Fruit fly (Drosophila melanogaster) whole organism, embryonic: Measurements from ENCODE around the gene CG13838.

Source experiments
- Adf1 ChIP-seq: fragments of 200-800 bp; sonication (Bioruptor generic); IDR thresholded peaks from 2 replicates; pipeline ENCODE4 v1.3.6; 2022; ENCODE audit warnings: missing biosample characterization, missing genetic modification characterization
- Bgb ChIP-seq: fragments of 200-800 bp; sonication (Bioruptor generic); IDR thresholded peaks from 2 replicates; pipeline ENCODE4 v1.3.6; 2022; ENCODE audit warnings: missing biosample characterization, missing genetic modification characterization; ENCODE audit not compliant: partially characterized antibody
- Bteb2 ChIP-seq: fragments of 200-800 bp; sonication (Bioruptor generic); optimal IDR thresholded peaks from 2 replicates; lab custom pipeline; 2016; ENCODE audit warnings: missing biosample characterization, missing genetic modification characterization
- CG10321 ChIP-seq: fragments of 200-800 bp; sonication (Bioruptor generic); IDR thresholded peaks from 2 replicates; pipeline ENCODE4 v1.3.6; 2022; ENCODE audit warnings: missing biosample characterization, missing genetic modification characterization
- CG10462 ChIP-seq: fragments of 200-800 bp; sonication (Bioruptor generic); optimal IDR thresholded peaks from 2 replicates; lab custom pipeline; 2016; ENCODE audit warnings: missing biosample characterization, missing genetic modification characterization
- CG11398 ChIP-seq: fragments of 200-800 bp; sonication (Bioruptor generic); optimal IDR thresholded peaks from 2 replicates; lab custom pipeline; 2016; ENCODE audit warnings: missing biosample characterization, missing genetic modification characterization
- CG11560 ChIP-seq: fragments of 200-800 bp; sonication (Bioruptor generic); IDR thresholded peaks from 3 replicates; pipeline ENCODE4 v1.3.6; 2022; ENCODE audit warnings: missing biosample characterization, missing genetic modification characterization
- CG12236 ChIP-seq: fragments of 200-800 bp; sonication (Bioruptor generic); optimal IDR thresholded peaks from 2 replicates; lab custom pipeline; 2016; ENCODE audit warnings: missing biosample characterization, missing genetic modification characterization
- CG12299 ChIP-seq: fragments of 200-800 bp; sonication (Bioruptor generic); optimal IDR thresholded peaks from 2 replicates; lab custom pipeline; 2018; ENCODE audit warnings: missing biosample characterization, mild to moderate bottlenecking, missing genetic modification characterization
- CG14441 ChIP-seq: fragments of 200-800 bp; sonication (Bioruptor generic); IDR thresholded peaks from 2 replicates; pipeline ENCODE4 v1.3.6; 2022; ENCODE audit warnings: missing biosample characterization, missing genetic modification characterization
- CG14965 ChIP-seq: fragments of 200-800 bp; sonication (Bioruptor generic); optimal IDR thresholded peaks from 2 replicates; lab custom pipeline; 2016; ENCODE audit warnings: missing biosample characterization, missing genetic modification characterization, borderline replicate concordance
- CG17612 ChIP-seq: fragments of 200-800 bp; sonication (Bioruptor generic); IDR thresholded peaks from 2 replicates; pipeline ENCODE4 v1.3.6; 2022; ENCODE audit warnings: missing biosample characterization, missing genetic modification characterization
- CG2202 ChIP-seq: fragments of 200-800 bp; sonication (Bioruptor generic); optimal IDR thresholded peaks from 2 replicates; lab custom pipeline; 2018; ENCODE audit warnings: missing biosample characterization, mild to moderate bottlenecking, missing genetic modification characterization
- CG3065 ChIP-seq: fragments of 200-800 bp; sonication (Bioruptor generic); optimal IDR thresholded peaks from 2 replicates; lab custom pipeline; 2016; ENCODE audit warnings: missing biosample characterization, missing genetic modification characterization
- CG32767 ChIP-seq: fragments of 200-800 bp; sonication (Bioruptor generic); IDR thresholded peaks from 2 replicates; pipeline ENCODE4 v1.3.6; 2022; ENCODE audit warnings: missing biosample characterization, missing genetic modification characterization
- CG3995 ChIP-seq: fragments of 200-800 bp; sonication (Bioruptor generic); optimal IDR thresholded peaks from 3 replicates; lab custom pipeline; 2016; ENCODE audit warnings: missing biosample characterization, missing genetic modification characterization
- CG6175 ChIP-seq: fragments of 200-800 bp; sonication (Bioruptor generic); IDR thresholded peaks from 3 replicates; pipeline ENCODE4 v1.3.6; 2022; ENCODE audit warnings: missing biosample characterization, missing genetic modification characterization
- CG8359 ChIP-seq: fragments of 200-800 bp; sonication (Bioruptor generic); optimal IDR thresholded peaks from 2 replicates; lab custom pipeline; 2017; ENCODE audit warnings: missing biosample characterization, mild to moderate bottlenecking, missing genetic modification characterization, borderline replicate concordance
- CG8944 ChIP-seq: fragments of 200-800 bp; sonication (Bioruptor generic); optimal IDR thresholded peaks from 3 replicates; lab custom pipeline; 2016; ENCODE audit warnings: missing biosample characterization, missing genetic modification characterization
- CG9215 ChIP-seq: fragments of 200-800 bp; sonication (Bioruptor generic); IDR thresholded peaks from 2 replicates; pipeline ENCODE4 v1.3.6; 2022; ENCODE audit warnings: missing biosample characterization, missing genetic modification characterization
- CG9817 ChIP-seq: fragments of 200-800 bp; sonication (Bioruptor generic); optimal IDR thresholded peaks from 2 replicates; lab custom pipeline; 2018; ENCODE audit warnings: missing biosample characterization, mild to moderate bottlenecking, missing genetic modification characterization, moderate library complexity
- CrebB ChIP-seq: fragments of 200-800 bp; sonication (Bioruptor generic); optimal IDR thresholded peaks from 3 replicates; lab custom pipeline; 2018; ENCODE audit warnings: missing biosample characterization, mild to moderate bottlenecking, missing genetic modification characterization
- D19A ChIP-seq: fragments of 200-800 bp; optimal IDR thresholded peaks from 3 replicates; lab custom pipeline; 2019; ENCODE audit warnings: missing biosample characterization, mild to moderate bottlenecking, missing genetic modification characterization, moderate library complexity
- E2f2 ChIP-seq: fragments of 200-800 bp; sonication (Bioruptor generic); IDR thresholded peaks from 2 replicates; pipeline ENCODE4 v1.3.6; 2022; ENCODE audit warnings: missing biosample characterization, missing genetic modification characterization
- ERR ChIP-seq: fragments of 200-800 bp; sonication (Bioruptor generic); optimal IDR thresholded peaks from 2 replicates; lab custom pipeline; 2016; ENCODE audit warnings: missing biosample characterization, missing genetic modification characterization
- HmgD ChIP-seq: fragments of 200-800 bp; sonication (Bioruptor generic); optimal IDR thresholded peaks from 3 replicates; lab custom pipeline; 2016; ENCODE audit warnings: missing biosample characterization, missing genetic modification characterization
- Mad ChIP-seq: fragments of 200-800 bp; sonication (Bioruptor generic); optimal IDR thresholded peaks from 2 replicates; lab custom pipeline; 2016; ENCODE audit warnings: missing biosample characterization, missing genetic modification characterization
- NC2α ChIP-seq: fragments of 200-800 bp; sonication (Bioruptor generic); optimal IDR thresholded peaks from 2 replicates; lab custom pipeline; 2016; ENCODE audit warnings: missing biosample characterization, missing genetic modification characterization
- NFAT ChIP-seq: fragments of 200-800 bp; sonication (Bioruptor generic); IDR thresholded peaks from 2 replicates; pipeline ENCODE4 v1.3.6; 2022; ENCODE audit warnings: missing biosample characterization, missing genetic modification characterization
- Sox100B ChIP-seq: fragments of 200-800 bp; sonication (Bioruptor generic); optimal IDR thresholded peaks from 3 replicates; lab custom pipeline; 2018; ENCODE audit warnings: missing biosample characterization, mild to moderate bottlenecking, missing genetic modification characterization
- Sry-β ChIP-seq: fragments of 200-800 bp; sonication (Bioruptor generic); optimal IDR thresholded peaks from 2 replicates; lab custom pipeline; 2018; ENCODE audit warnings: missing biosample characterization, mild to moderate bottlenecking, missing genetic modification characterization, moderate library complexity
- Tbp ChIP-seq: fragments of >200 bp; optimal IDR thresholded peaks from 2 replicates; lab custom pipeline; 2018; ENCODE audit warnings: missing biosample characterization, missing genetic modification characterization
- amos ChIP-seq: fragments of 200-800 bp; sonication (Bioruptor generic); IDR thresholded peaks from 2 replicates; pipeline ENCODE4 v1.3.6; 2022; ENCODE audit warnings: missing biosample characterization, missing genetic modification characterization; ENCODE audit not compliant: partially characterized antibody
- aop ChIP-seq: fragments of 200-800 bp; sonication (Bioruptor generic); IDR thresholded peaks from 2 replicates; pipeline ENCODE4 v1.3.6; 2022; ENCODE audit warnings: missing biosample characterization, missing genetic modification characterization
- az2 ChIP-seq: fragments of 200-800 bp; sonication (Bioruptor generic); optimal IDR thresholded peaks from 3 replicates; lab custom pipeline; 2016; ENCODE audit warnings: missing biosample characterization, missing genetic modification characterization
- bab2 ChIP-seq: fragments of 200-800 bp; sonication (Bioruptor generic); optimal IDR thresholded peaks from 2 replicates; lab custom pipeline; 2016; ENCODE audit warnings: missing biosample characterization, missing genetic modification characterization
- bbx ChIP-seq: fragments of 200-800 bp; sonication (Bioruptor generic); IDR thresholded peaks from 2 replicates; pipeline ENCODE4 v1.3.6; 2022; ENCODE audit warnings: missing biosample characterization, missing genetic modification characterization; ENCODE audit not compliant: partially characterized antibody
- cato ChIP-seq: fragments of 200-800 bp; sonication (Bioruptor generic); optimal IDR thresholded peaks from 2 replicates; lab custom pipeline; 2016; ENCODE audit warnings: missing biosample characterization, missing genetic modification characterization, borderline replicate concordance
- fu2 ChIP-seq: fragments of 200-800 bp; sonication (Bioruptor generic); optimal IDR thresholded peaks from 2 replicates; lab custom pipeline; 2016; ENCODE audit warnings: missing biosample characterization, missing genetic modification characterization
- gsb ChIP-seq: fragments of 200-800 bp; sonication (Bioruptor generic); IDR thresholded peaks from 2 replicates; pipeline ENCODE4 v1.3.6; 2022; ENCODE audit warnings: missing biosample characterization, missing genetic modification characterization
- jumu ChIP-seq: fragments of 200-800 bp; sonication (Bioruptor generic); optimal IDR thresholded peaks from 3 replicates; lab custom pipeline; 2016; ENCODE audit warnings: missing biosample characterization, missing genetic modification characterization
- lmd ChIP-seq: fragments of 200-800 bp; sonication (Bioruptor generic); IDR thresholded peaks from 2 replicates; pipeline ENCODE4 v1.3.6; 2022; ENCODE audit warnings: missing biosample characterization, missing genetic modification characterization
- lola ChIP-seq, 3 experiments: fragments of >200 bp in 2 of 3; fragments of 200-800 bp in 1 of 3; sonication (Bioruptor generic) in 1 of 3; optimal IDR thresholded peaks; 2 replicates each; lab custom pipeline; 2017 to 2019; ENCODE audit warnings: missing biosample characterization in 3 of 3, missing genetic modification characterization in 3 of 3, mild to moderate bottlenecking in 1 of 3, moderate library complexity in 1 of 3
- repo ChIP-seq: fragments of 200-800 bp; sonication (Bioruptor generic); optimal IDR thresholded peaks from 2 replicates; lab custom pipeline; 2016; ENCODE audit warnings: missing biosample characterization, missing genetic modification characterization
- sens-2 ChIP-seq: fragments of 200-800 bp; sonication (Bioruptor generic); IDR thresholded peaks from 2 replicates; pipeline ENCODE4 v1.3.6; 2022; ENCODE audit warnings: missing biosample characterization, missing genetic modification characterization
- tap ChIP-seq: fragments of 200-800 bp; optimal IDR thresholded peaks from 3 replicates; lab custom pipeline; 2019; ENCODE audit warnings: missing biosample characterization, mild to moderate bottlenecking, missing genetic modification characterization, moderate library complexity
- unpg ChIP-seq: fragments of 200-800 bp; sonication (Bioruptor generic); optimal IDR thresholded peaks from 3 replicates; lab custom pipeline; 2018; ENCODE audit warnings: missing biosample characterization, mild to moderate bottlenecking, missing genetic modification characterization, moderate library complexity
- vvl ChIP-seq: fragments of 200-800 bp; sonication (Bioruptor generic); IDR thresholded peaks from 2 replicates; pipeline ENCODE4 v1.3.6; 2022; ENCODE audit warnings: missing biosample characterization, missing genetic modification characterization
- zen2 ChIP-seq: fragments of 200-800 bp; sonication (Bioruptor generic); IDR thresholded peaks from 3 replicates; pipeline ENCODE4 v1.3.6; 2022; ENCODE audit warnings: missing biosample characterization, missing genetic modification characterization; ENCODE audit not compliant: partially characterized antibody
- zfh2 ChIP-seq: fragments of 200-800 bp; sonication (Bioruptor generic); optimal IDR thresholded peaks from 2 replicates; lab custom pipeline; 2016; ENCODE audit warnings: missing biosample characterization, missing genetic modification characterization

Gene CG13838

DNA sequence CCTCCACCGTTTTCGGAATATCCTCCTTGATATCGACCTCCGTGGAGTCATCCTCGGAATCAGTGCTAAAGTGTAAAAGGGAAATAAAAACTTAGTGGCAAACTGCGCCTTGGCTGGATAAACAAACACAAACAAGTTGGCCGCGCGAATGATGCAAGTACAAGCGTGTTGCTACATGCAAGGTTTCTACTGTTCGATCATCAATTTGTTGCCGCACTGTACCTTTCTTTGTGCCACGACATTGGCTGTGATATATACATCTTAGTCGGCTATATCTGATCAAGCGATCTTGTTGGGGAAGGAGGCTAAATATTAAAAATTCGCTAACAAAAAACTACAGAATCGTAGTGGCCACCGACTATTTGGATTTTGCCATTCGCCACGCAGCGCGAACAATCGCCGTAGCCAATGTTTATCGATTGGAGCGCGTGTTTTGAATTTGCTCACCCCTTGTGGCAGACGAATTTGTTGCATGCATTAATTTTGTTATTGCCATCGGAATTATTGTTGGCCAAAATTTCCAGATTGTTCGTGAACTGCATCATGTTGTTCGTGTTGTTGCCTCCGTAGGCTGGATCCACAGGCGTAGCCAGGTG lies 11.2 kb downstream of the CG13838 start (continued):
- TF ChIP-seq cato: no peak
- peak; percentile 61 for TF ChIP-seq amos (GFP tag; lab: Robert Waterston, UW)
- peak; percentile 89 for TF ChIP-seq E2f2
- 0 out of 2 replicates have a peak, but pooled peaks have one; percentile 36 for TF ChIP-seq bbx (GFP tag; lab: Robert Waterston, UW)
- no peak for TF ChIP-seq az2 (GFP tag; lab: Kevin White, UChicago)
- TF ChIP-seq zfh2 (GFP tag; lab: Kevin White, UChicago): no peak
- no peak for TF ChIP-seq NFAT (GFP tag; lab: Robert Waterston, UW)
- no peak for TF ChIP-seq CG14441
- no peak for TF ChIP-seq Sox100B (GFP tag; lab: Kevin White, UChicago)
- TF ChIP-seq NC2α: no peak
- no peak for TF ChIP-seq gsb (GFP tag; lab: Robert Waterston, UW)
- TF ChIP-seq lola (GFP tag; optimal IDR thresholded peaks at IDR 0.05; lab: Kevin White, UChicago): no peak
- TF ChIP-seq Mad (GFP tag; lab: Kevin White, UChicago): no peak
- TF ChIP-seq CG10321 (GFP tag; lab: Robert Waterston, UW): no peak
- TF ChIP-seq CG11560: peak; percentile 75; the same call in 2 of the 3 replicates
- TF ChIP-seq CG12236 (GFP tag; lab: Kevin White, UChicago): no peak

DNA sequence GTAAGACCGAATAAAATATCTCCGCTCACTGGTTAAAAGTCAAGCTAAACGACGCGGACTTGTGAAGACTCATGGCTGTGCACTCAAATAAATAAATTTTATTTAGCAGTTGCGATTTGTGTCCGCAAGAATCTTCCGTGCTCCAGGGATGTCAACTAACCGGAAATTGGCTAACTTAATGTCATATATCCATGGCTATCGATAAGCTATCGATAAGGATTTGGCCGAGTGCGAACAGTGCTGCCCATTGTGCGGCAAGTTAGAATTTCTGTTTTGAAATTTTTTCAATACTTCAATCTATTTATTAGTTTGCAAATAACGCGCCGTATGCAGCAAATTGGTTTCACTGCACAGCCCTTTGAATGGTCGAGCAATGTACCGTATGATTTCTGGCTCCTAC lies 11.9 kb downstream of the CG13838 start, which contains the start of gene p53:
Gene p53 (minus strand): TSS at position 147 of the 400 bp plus-strand sequence.
- peak; percentile 49 for TF ChIP-seq CG8359 (GFP tag; lab: Kevin White, UChicago)
- peak; percentile 56 for TF ChIP-seq CG11398
- TF ChIP-seq unpg (GFP tag; lab: Kevin White, UChicago): peak; percentile 67
- peak; percentile 60 for TF ChIP-seq CG2202 (tag; lab: Kevin White, UChicago)
- TF ChIP-seq Adf1: no peak
- TF ChIP-seq CG10462: no peak
- 0 out of 2 replicates have a peak, but pooled peaks have one; percentile 12 for TF ChIP-seq CG17612
- peak; percentile 81 for TF ChIP-seq HmgD (GFP tag; lab: Kevin White, UChicago)
- TF ChIP-seq NC2α: peak; percentile 32
- TF ChIP-seq tap (tag; lab: Kevin White, UChicago): peak; percentile 20
- TF ChIP-seq Tbp (GFP tag; lab: Kevin White, UChicago): no peak
- peak; percentile 79 for TF ChIP-seq vvl (GFP tag; lab: Robert Waterston, UW)
- TF ChIP-seq CG9817 (tag; lab: Kevin White, UChicago): peak; percentile 66
- TF ChIP-seq CG14965 (GFP tag; lab: Kevin White, UChicago): peak; percentile 27
- TF ChIP-seq fu2: peak; percentile 60
- peak; percentile 41 for TF ChIP-seq bab2 (GFP tag; lab: Kevin White, UChicago)
- TF ChIP-seq CG32767 (GFP tag; lab: Robert Waterston, UW): 0 out of 2 replicates have a peak, but pooled peaks have one; percentile 43
- TF ChIP-seq lmd: peak; percentile 79
- peak; percentile 47; the same call in 1 of the 2 replicates for TF ChIP-seq sens-2 (GFP tag; lab: Robert Waterston, UW)
- TF ChIP-seq CG12299 (tag; lab: Kevin White, UChicago): no peak
- 0 out of 2 replicates have a peak, but pooled peaks have one; percentile 25 for TF ChIP-seq CG9215 (GFP tag; lab: Robert Waterston, UW)
- TF ChIP-seq CG6175 (GFP tag; lab: Robert Waterston, UW): 0 out of 3 replicates have a peak, but pooled peaks have one; percentile 42
- TF ChIP-seq ERR (GFP tag; lab: Kevin White, UChicago): peak; percentile 32
- no peak for TF ChIP-seq aop (GFP tag; lab: Robert Waterston, UW)
- no peak for TF ChIP-seq CG3065 (GFP tag; lab: Kevin White, UChicago)
- peak; percentile 36 for TF ChIP-seq Sry-β (GFP tag; lab: Kevin White, UChicago)
- TF ChIP-seq repo (GFP tag; lab: Kevin White, UChicago): peak; percentile 63
- peak; percentile 80 for TF ChIP-seq CrebB
- peak; percentile 36 for TF ChIP-seq Bteb2
- TF ChIP-seq zen2 (GFP tag; lab: Robert Waterston, UW): peak; percentile 64; the same call in 2 of the 3 replicates
- TF ChIP-seq CG8944 (GFP tag; lab: Kevin White, UChicago): peak; percentile 20
- peak; percentile 76 for TF ChIP-seq Bgb (GFP tag; lab: Robert Waterston, UW)
- peak; percentile 62 for TF ChIP-seq CG3995
- TF ChIP-seq jumu (GFP tag; lab: Kevin White, UChicago): no peak
- no peak for TF ChIP-seq D19A (tag; lab: Kevin White, UChicago)
